Worm (Caenorhabditis elegans): ENCODE data around the gene F20B6.5.

- TF ChIP-seq ama-1 (optimal IDR thresholded peaks at IDR 0.05) (no peak), ets-7 (tag; optimal IDR thresholded peaks at IDR 0.05) (no peak), scrt-1 (GFP tag; IDR thresholded peaks at IDR 0.05) (no peak), flt-1 (GFP tag; IDR thresholded peaks at IDR 0.05) (no peak), ceh-36 (tag; optimal IDR thresholded peaks at IDR 0.05) (no peak), tbx-37 (GFP tag; conservative IDR thresholded peaks at IDR 0.05) (no peak), pes-1 (GFP tag; IDR thresholded peaks at IDR 0.05) (no peak), tra-4 (tag; optimal IDR thresholded peaks at IDR 0.05) (no peak), F13C5.2 (tag; optimal IDR thresholded peaks at IDR 0.05) (no peak), hmg-4 (GFP tag; optimal IDR thresholded peaks at IDR 0.05) (no peak), B0310.2 (tag; optimal IDR thresholded peaks at IDR 0.05) (no peak)
Measured at ce11 chrX:4208495-4208894, 8.8 kb upstream of the F20B6.5 start.
